Worm (Caenorhabditis elegans) whole organism, L1 larva: ENCODE data around the gene str-44.

Experiments
- C04F5.9 ChIP-seq: sonication (generic microtip); optimal IDR thresholded peaks from 2 replicates; lab custom pipeline; 2016; ENCODE audit warnings: missing genetic modification characterization, missing compliant biosample characterization
- C34B4.2 ChIP-seq: sonication (generic microtip); optimal IDR thresholded peaks from 2 replicates; lab custom pipeline; 2017; ENCODE audit warnings: mild to moderate bottlenecking, missing genetic modification characterization, missing compliant biosample characterization
- F16B12.6 ChIP-seq: fragments of 150-350 bp; optimal IDR thresholded peaks from 2 replicates; lab custom pipeline; 2014; ENCODE audit warnings: missing biosample characterization, missing genetic modification characterization
- aha-1 ChIP-seq: fragments of 150-350 bp; optimal IDR thresholded peaks from 2 replicates; lab custom pipeline; 2014; ENCODE audit warnings: missing biosample characterization, missing genetic modification characterization
- ama-1 ChIP-seq: fragments of 150-350 bp; optimal IDR thresholded peaks from 2 replicates; lab custom pipeline; 2014
- blmp-1 ChIP-seq: fragments of 150-350 bp; optimal IDR thresholded peaks from 2 replicates; lab custom pipeline; 2014; ENCODE audit warnings: missing biosample characterization, missing genetic modification characterization
- ceh-63 ChIP-seq: fragments of 200-800 bp; sonication (Bioruptor generic); optimal IDR thresholded peaks from 2 replicates; lab custom pipeline; 2018; ENCODE audit warnings: mild to moderate bottlenecking, missing genetic modification characterization, missing compliant biosample characterization
- ceh-82 ChIP-seq, 3 experiments: fragments of 150-350 bp in 1 of 3; sonication (generic microtip) in 2 of 3; optimal IDR thresholded peaks; 2 replicates each; lab custom pipeline; 2014 to 2017; ENCODE audit warnings: missing biosample characterization in 3 of 3, missing genetic modification characterization in 3 of 3
- ces-1 ChIP-seq: fragments of 150-350 bp; optimal IDR thresholded peaks from 2 replicates; lab custom pipeline; 2014; ENCODE audit warnings: missing biosample characterization, missing genetic modification reagents, missing genetic modification characterization
- dpl-1 ChIP-seq, 3 experiments: fragments of 150-350 bp in 2 of 3; sonication (generic microtip) in 1 of 3; optimal IDR thresholded peaks; 2 replicates each; lab custom pipeline; 2014 to 2017; ENCODE audit warnings: missing biosample characterization in 3 of 3, missing genetic modification characterization in 3 of 3, missing genetic modification reagents in 3 of 3
- dsc-1 ChIP-seq: sonication (generic microtip); optimal IDR thresholded peaks from 2 replicates; lab custom pipeline; 2016; ENCODE audit warnings: mild to moderate bottlenecking, missing genetic modification characterization, missing compliant biosample characterization
- efl-1 ChIP-seq, 4 experiments: fragments of 150-350 bp; optimal IDR thresholded peaks in 3 of 4; peaks in 1 of 4; 1 replicate in 1 of 4; 2 replicates in 3 of 4; lab custom pipeline; 2014; ENCODE audit warnings: missing biosample characterization in 2 of 4, missing genetic modification characterization in 2 of 4, missing genetic modification reagents in 2 of 4
- efl-3 ChIP-seq: fragments of 200-800 bp; sonication (Bioruptor generic); optimal IDR thresholded peaks from 2 replicates; lab custom pipeline; 2018; ENCODE audit warnings: mild to moderate bottlenecking, missing genetic modification characterization, missing compliant biosample characterization
- egl-13 ChIP-seq: sonication (generic microtip); optimal IDR thresholded peaks from 2 replicates; lab custom pipeline; 2016; ENCODE audit warnings: missing genotype, missing genetic modification reagents, missing genetic modification characterization, missing compliant biosample characterization
- ets-5 ChIP-seq: fragments of 200-800 bp; sonication (Bioruptor generic); IDR thresholded peaks from 2 replicates; pipeline ENCODE4 v1.3.6; 2022; ENCODE audit warnings: missing genetic modification characterization, missing compliant biosample characterization
- fkh-10 ChIP-seq: sonication (generic microtip); optimal IDR thresholded peaks from 2 replicates; lab custom pipeline; 2017; ENCODE audit warnings: missing biosample characterization, missing genetic modification reagents, missing genetic modification characterization
- fkh-8 ChIP-seq: sonication (generic microtip); optimal IDR thresholded peaks from 2 replicates; lab custom pipeline; 2016; ENCODE audit warnings: mild to moderate bottlenecking, missing genetic modification characterization, missing compliant biosample characterization
- fos-1 ChIP-seq: fragments of 150-350 bp; optimal IDR thresholded peaks from 2 replicates; lab custom pipeline; 2014; ENCODE audit warnings: missing biosample characterization, missing genetic modification characterization
- grh-1 ChIP-seq: fragments of 200-800 bp; sonication (Bioruptor generic); IDR thresholded peaks from 2 replicates; pipeline ENCODE4 v1.3.6; 2022; ENCODE audit warnings: missing genetic modification reagents, missing genetic modification characterization, missing compliant biosample characterization
- hlh-4 ChIP-seq: sonication (generic microtip); optimal IDR thresholded peaks from 2 replicates; lab custom pipeline; 2016; ENCODE audit warnings: mild to moderate bottlenecking, missing genetic modification characterization, missing compliant biosample characterization
- lin-13 ChIP-seq: fragments of 150-350 bp; optimal IDR thresholded peaks from 2 replicates; lab custom pipeline; 2014; ENCODE audit warnings: missing biosample characterization, missing genetic modification reagents, missing genetic modification characterization
- lir-3 ChIP-seq: sonication (generic microtip); optimal IDR thresholded peaks from 2 replicates; lab custom pipeline; 2016; ENCODE audit warnings: mild to moderate bottlenecking, missing genetic modification characterization, moderate library complexity, missing compliant biosample characterization; ENCODE audit not compliant: poor library complexity
- lsy-2 ChIP-seq, 2 experiments: fragments of 150-350 bp; optimal IDR thresholded peaks; 2 replicates each; lab custom pipeline; 2014; ENCODE audit warnings: missing biosample characterization in 2 of 2, missing genetic modification characterization in 2 of 2
- mdl-1 ChIP-seq, 2 experiments: fragments of 150-350 bp; optimal IDR thresholded peaks; 2 replicates each; lab custom pipeline; 2014 to 2017; ENCODE audit warnings: missing biosample characterization in 2 of 2, missing genetic modification characterization in 2 of 2, inconsistent platforms in 1 of 2
- mef-2 ChIP-seq: fragments of 150-350 bp; optimal IDR thresholded peaks from 2 replicates; lab custom pipeline; 2014; ENCODE audit warnings: missing biosample characterization, missing genetic modification characterization
- mep-1 ChIP-seq: fragments of 150-350 bp; optimal IDR thresholded peaks from 2 replicates; lab custom pipeline; 2014; ENCODE audit warnings: missing biosample characterization, missing genetic modification characterization
- nhr-11 ChIP-seq: fragments of 150-350 bp; optimal IDR thresholded peaks from 2 replicates; lab custom pipeline; 2014; ENCODE audit warnings: missing biosample characterization, missing genetic modification characterization
- nhr-12 ChIP-seq: sonication (generic microtip); optimal IDR thresholded peaks from 2 replicates; lab custom pipeline; 2017; ENCODE audit warnings: missing biosample characterization, missing genetic modification characterization
- nhr-19 ChIP-seq: fragments of 200-800 bp; sonication (Bioruptor generic); conservative IDR thresholded peaks from 2 replicates; pipeline ENCODE4 v1.3.6; 2022; ENCODE audit warnings: missing genetic modification characterization, missing compliant biosample characterization
- nhr-28 ChIP-seq: fragments of 150-350 bp; optimal IDR thresholded peaks from 2 replicates; lab custom pipeline; 2014; ENCODE audit warnings: missing biosample characterization, missing genetic modification characterization
- nhr-47 ChIP-seq: sonication (generic microtip); optimal IDR thresholded peaks from 2 replicates; lab custom pipeline; 2016; ENCODE audit warnings: mild to moderate bottlenecking, missing genetic modification characterization, moderate library complexity, missing compliant biosample characterization
- nhr-76 ChIP-seq: sonication (generic microtip); optimal IDR thresholded peaks from 2 replicates; lab custom pipeline; 2017; ENCODE audit warnings: missing biosample characterization, missing genetic modification characterization
- nhr-85 ChIP-seq: sonication (generic microtip); peaks from one replicate; lab custom pipeline; 2016; ENCODE audit warnings: missing genetic modification characterization, inconsistent platforms, missing compliant biosample characterization
- pag-3 ChIP-seq: sonication (generic microtip); optimal IDR thresholded peaks from 2 replicates; lab custom pipeline; 2017; ENCODE audit warnings: missing genetic modification characterization, mild to moderate bottlenecking, missing compliant biosample characterization, antibody characterized with exemption, borderline replicate concordance; ENCODE audit not compliant: insufficient read depth
- pax-3 ChIP-seq: fragments of 200-800 bp; sonication (Bioruptor generic); optimal IDR thresholded peaks from 2 replicates; lab custom pipeline; 2018; ENCODE audit warnings: mild to moderate bottlenecking, missing genetic modification characterization, moderate library complexity, missing compliant biosample characterization
- skn-1 ChIP-seq: fragments of 150-350 bp; optimal IDR thresholded peaks from 2 replicates; lab custom pipeline; 2014; ENCODE audit warnings: missing biosample characterization, missing genetic modification characterization
- snu-23 ChIP-seq: sonication (generic microtip); optimal IDR thresholded peaks from 2 replicates; lab custom pipeline; 2016; ENCODE audit warnings: missing genetic modification characterization, missing compliant biosample characterization
- sup-37 ChIP-seq: fragments of 200-800 bp; sonication (Bioruptor generic); optimal IDR thresholded peaks from 2 replicates; lab custom pipeline; 2018; ENCODE audit warnings: mild to moderate bottlenecking, missing genetic modification characterization, missing compliant biosample characterization
- swsn-7 ChIP-seq: sonication (generic microtip); optimal IDR thresholded peaks from 2 replicates; lab custom pipeline; 2016; ENCODE audit warnings: missing genetic modification characterization, missing compliant biosample characterization
- unc-130 ChIP-seq: fragments of 150-350 bp; optimal IDR thresholded peaks from 2 replicates; lab custom pipeline; 2017; ENCODE audit warnings: missing biosample characterization, missing genetic modification characterization, inconsistent platforms
- vab-15 ChIP-seq: sonication (generic microtip); optimal IDR thresholded peaks from 2 replicates; lab custom pipeline; 2017; ENCODE audit warnings: missing genotype, mild to moderate bottlenecking, missing genetic modification characterization, missing compliant biosample characterization
- xbp-1 ChIP-seq: sonication (generic microtip); optimal IDR thresholded peaks from 2 replicates; lab custom pipeline; 2016; ENCODE audit warnings: missing genetic modification characterization, missing compliant biosample characterization
- ztf-11 ChIP-seq, 2 experiments: sonication (generic microtip); optimal IDR thresholded peaks; 2 replicates each; lab custom pipeline; 2016 to 2017; ENCODE audit warnings: missing genetic modification characterization in 2 of 2, missing biosample characterization in 1 of 2, missing compliant biosample characterization in 1 of 2

str-44 gene

DNA sequence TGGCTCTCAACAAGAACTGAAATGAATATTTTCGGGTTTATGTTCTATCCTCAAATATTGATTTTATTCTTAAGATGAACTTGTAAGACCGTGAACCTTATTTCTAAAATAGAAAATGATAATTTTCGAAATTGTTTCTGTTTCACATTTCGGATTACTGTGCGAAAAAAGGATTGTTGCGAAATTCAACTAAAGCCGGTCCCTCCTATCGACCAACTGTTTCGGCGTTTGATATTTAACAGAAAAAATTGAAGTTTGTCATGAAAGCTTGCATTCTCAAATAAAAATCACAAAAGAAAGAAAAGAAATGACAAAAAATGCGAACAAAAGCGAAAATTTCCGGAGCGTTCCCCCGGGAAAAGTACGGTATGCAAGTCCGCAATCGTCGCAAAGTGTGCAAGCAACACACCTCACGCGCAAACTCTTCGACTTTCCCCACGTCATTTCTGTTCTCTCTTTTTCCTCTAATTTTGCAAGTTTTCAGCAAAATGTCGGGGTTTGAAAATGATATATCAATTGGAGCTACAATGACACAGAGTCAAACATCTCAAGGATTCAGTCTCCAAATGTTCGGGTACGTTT, 27.9 kb upstream of the str-44 start, which contains the start of gene C34D4.4 (continued):
- TF ChIP-seq swsn-7 (no peak), efl-1 (optimal IDR thresholded peaks at IDR 0.05; lab: Kevin White, UChicago) (peak; percentile 61 to 64), efl-1 (GFP tag; optimal IDR thresholded peaks at IDR 0.05 in 1 of 2; lab: Kevin White, UChicago) (peak; percentile 61 to 95), nhr-28 (tag; lab: Kevin White, UChicago) (no peak), unc-130 (peak; percentile 22), pax-3 (no peak), ceh-82 (tag; optimal IDR thresholded peaks at IDR 0.05; lab: Kevin White, UChicago) (peak in 2 of 3 experiments; percentile 3 to 48), sup-37 (GFP tag; lab: Kevin White, UChicago) (no peak), F16B12.6 (peak; percentile 92), nhr-47 (tag; lab: Kevin White, UChicago) (peak; percentile 45), fkh-10 (GFP tag; lab: Kevin White, UChicago) (no peak), nhr-85 (tag; lab: Kevin White, UChicago) (no peak), C34B4.2 (no peak), nhr-76 (tag; lab: Kevin White, UChicago) (no peak), nhr-19 (GFP tag; lab: Robert Waterston, UW) (no peak), egl-13 (tag; lab: Kevin White, UChicago) (no peak), aha-1 (no peak), ztf-11 (tag; optimal IDR thresholded peaks at IDR 0.05; lab: Kevin White, UChicago) (no peak)

DNA sequence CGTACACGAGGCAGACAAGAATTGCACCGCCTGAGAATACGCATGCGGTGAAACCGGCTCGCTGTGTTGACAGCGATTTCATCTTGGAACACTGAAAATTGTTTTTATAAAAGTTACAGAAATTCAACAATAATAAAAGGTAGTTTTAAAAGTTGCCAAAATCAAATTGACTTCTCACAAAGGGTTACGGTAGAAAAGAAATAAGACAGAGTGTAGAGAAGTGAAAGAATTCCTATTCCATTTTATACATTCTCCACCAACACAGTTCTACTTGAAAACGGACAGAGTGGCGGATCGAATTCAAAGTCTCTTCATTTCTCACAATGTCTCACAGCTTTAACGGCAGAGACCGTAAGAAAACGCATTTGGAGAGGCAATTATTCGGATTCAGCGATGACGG, 24.6 kb upstream of the str-44 start, which contains the start of gene col-113:
TSS of gene col-113 (minus strand) at position 101 of the 400 bp plus-strand sequence.
- TF ChIP-seq C04F5.9 (tag; lab: Kevin White, UChicago) (no peak), efl-3 (no peak), nhr-85 (tag; lab: Kevin White, UChicago) (peak; percentile 55), nhr-11 (tag; lab: Kevin White, UChicago) (no peak), ceh-63 (GFP tag; lab: Kevin White, UChicago) (no peak), egl-13 (tag; lab: Kevin White, UChicago) (no peak), ces-1 (GFP tag; lab: Kevin White, UChicago) (no peak)

DNA sequence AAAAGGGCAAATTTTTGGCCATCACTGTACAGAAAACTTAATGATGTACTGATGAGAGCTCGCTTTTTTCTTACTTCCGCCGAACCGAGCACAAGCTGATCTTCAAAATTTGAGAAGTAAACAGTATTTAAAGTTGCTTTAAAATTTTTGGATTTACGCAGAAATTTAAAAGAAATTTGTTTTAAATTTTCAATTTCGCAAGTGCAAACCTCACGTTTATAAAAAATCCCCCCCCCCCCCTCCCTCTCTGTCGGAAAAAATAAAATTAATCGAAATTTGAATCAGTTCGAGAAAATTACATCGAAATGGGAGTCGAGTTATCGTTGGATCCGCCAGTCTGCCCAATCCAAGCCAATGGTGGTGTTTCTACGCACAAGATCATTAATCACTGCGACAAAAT, 23.6 kb upstream of the str-44 start, which contains the start of gene C34D4.3:
TSS of gene C34D4.3 (plus strand) at position 301 of the 400 bp plus-strand sequence.
- no peak for TF ChIP-seq ztf-11 (tag; optimal IDR thresholded peaks at IDR 0.05; lab: Kevin White, UChicago)
- no peak for TF ChIP-seq dsc-1 (tag; lab: Kevin White, UChicago)
- TF ChIP-seq blmp-1, result no peak
- no peak for TF ChIP-seq sup-37 (GFP tag; lab: Kevin White, UChicago)
- no peak for TF ChIP-seq ceh-63 (GFP tag; lab: Kevin White, UChicago)
- no peak for TF ChIP-seq mep-1 (tag; lab: Kevin White, UChicago)
- TF ChIP-seq mef-2 (tag; lab: Kevin White, UChicago), result no peak

DNA sequence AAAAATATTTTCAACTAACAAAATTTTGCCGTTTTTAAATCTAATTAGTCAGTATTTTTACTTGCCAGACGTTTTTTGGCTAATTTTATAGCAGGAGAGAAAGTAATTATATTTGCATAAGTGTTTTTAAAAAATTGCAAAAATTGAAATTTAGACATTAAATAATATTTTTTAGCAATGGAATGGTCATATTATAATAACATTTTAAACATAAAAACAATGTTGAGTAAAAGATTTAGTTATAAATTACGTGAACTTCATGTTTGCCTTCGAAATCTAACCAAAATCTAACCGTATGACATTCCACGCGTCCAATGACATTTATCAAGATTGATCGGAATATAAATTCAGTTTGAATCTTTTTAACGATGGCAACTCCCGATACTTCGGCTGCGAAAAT, 22.6 kb upstream of the str-44 start, which contains the start of gene C34D4.2:
TSS of gene C34D4.2 (plus strand) at position 301 of the 400 bp plus-strand sequence.
- no peak for TF ChIP-seq C34B4.2
- TF ChIP-seq nhr-12 (tag; lab: Kevin White, UChicago), result no peak
- no peak for TF ChIP-seq hlh-4 (tag; lab: Kevin White, UChicago)
- TF ChIP-seq mdl-1 (tag; optimal IDR thresholded peaks at IDR 0.05; lab: Kevin White, UChicago), result no peak
- TF ChIP-seq pag-3 (tag; lab: Kevin White, UChicago), result no peak
- TF ChIP-seq lir-3 (tag; lab: Kevin White, UChicago), result no peak
- no peak for TF ChIP-seq vab-15 (tag; lab: Kevin White, UChicago)

DNA sequence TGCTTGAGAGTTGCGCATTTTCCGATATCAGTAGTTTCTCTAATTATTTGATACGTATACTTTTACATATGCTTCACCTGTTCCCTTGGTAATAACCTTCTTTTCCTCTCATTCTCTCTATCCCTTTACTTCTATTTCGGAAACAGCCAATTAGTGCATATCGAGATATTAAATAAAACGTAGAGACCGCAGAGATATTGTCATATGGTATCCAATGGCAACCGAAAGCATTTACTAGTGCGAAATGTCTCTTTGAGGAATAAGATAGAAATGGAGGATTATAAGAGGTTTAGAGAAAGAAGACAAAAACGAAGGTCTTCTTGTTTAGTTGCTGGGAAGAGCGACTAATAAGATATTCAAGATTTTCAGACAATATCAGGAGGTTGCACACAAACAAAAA, 20.6 kb upstream of the str-44 start, which contains the start of gene maph-9:
TSS of gene maph-9 (plus strand) at position 273 of the 400 bp plus-strand sequence.
- no peak for TF ChIP-seq lin-13 (GFP tag; lab: Kevin White, UChicago)
- TF ChIP-seq C34B4.2, result no peak
- no peak for TF ChIP-seq skn-1 (tag; lab: Kevin White, UChicago)
- TF ChIP-seq xbp-1 (tag; lab: Kevin White, UChicago), result no peak
- no peak for TF ChIP-seq fos-1 (tag; lab: Kevin White, UChicago)
- TF ChIP-seq nhr-11 (tag; lab: Kevin White, UChicago), result no peak
- no peak for TF ChIP-seq aha-1
- TF ChIP-seq ama-1 (lab: Kevin White, UChicago), result no peak
- TF ChIP-seq mep-1 (tag; lab: Kevin White, UChicago), result no peak
- no peak for TF ChIP-seq ets-5 (GFP tag; lab: Robert Waterston, UW)
- TF ChIP-seq egl-13 (tag; lab: Kevin White, UChicago), result no peak
- TF ChIP-seq dsc-1 (tag; lab: Kevin White, UChicago), result peak; percentile 50
- no peak for TF ChIP-seq snu-23 (GFP tag; lab: Kevin White, UChicago)
- TF ChIP-seq nhr-19 (GFP tag; lab: Robert Waterston, UW), result no peak
- TF ChIP-seq dpl-1 (GFP tag; optimal IDR thresholded peaks at IDR 0.05; lab: Kevin White, UChicago), result no peak
- TF ChIP-seq lsy-2 (tag; optimal IDR thresholded peaks at IDR 0.05; lab: Kevin White, UChicago), result peak in 1 of 2 experiments; percentile 39
- TF ChIP-seq ztf-11 (tag; optimal IDR thresholded peaks at IDR 0.05; lab: Kevin White, UChicago), result no peak
- no peak for TF ChIP-seq nhr-76 (tag; lab: Kevin White, UChicago)
- TF ChIP-seq grh-1 (GFP tag; lab: Robert Waterston, UW), result no peak
- TF ChIP-seq fkh-8 (tag; lab: Kevin White, UChicago), result peak; percentile 95
